Fruit fly (Drosophila melanogaster): ENCODE data around the gene CG6168.

Gene CG6168

dm6 chr3L:11310728-11311127 lies 10.8 kb downstream of the CG6168 start:
- TF ChIP-seq CG17801 (GFP tag; optimal IDR thresholded peaks at IDR 0.05; ENCODE audit: partially characterized antibody) = no peak

- TF ChIP-seq CG17801 (GFP tag; optimal IDR thresholded peaks at IDR 0.05; ENCODE audit: partially characterized antibody) = no peak
These were observed 11.6 kb downstream of the CG6168 start for dm6 chr3L:11309743-11310518.

- TF ChIP-seq CG17801 (GFP tag; optimal IDR thresholded peaks at IDR 0.05; ENCODE audit: partially characterized antibody) = no peak
These were observed 13.0 kb downstream of the CG6168 start for dm6 chr3L:11308498-11308897.

dm6 chr3L:11307032-11307356 lies 14.5 kb downstream of the CG6168 start:
- TF ChIP-seq CG17801 (GFP tag; optimal IDR thresholded peaks at IDR 0.05; ENCODE audit: partially characterized antibody) = no peak

dm6 chr3L:11306145-11307031 lies 15.1 kb downstream of the CG6168 start:
- no peak for TF ChIP-seq CG17801 (GFP tag; optimal IDR thresholded peaks at IDR 0.05; ENCODE audit: partially characterized antibody)

- no peak for TF ChIP-seq CG17801 (GFP tag; optimal IDR thresholded peaks at IDR 0.05; ENCODE audit: partially characterized antibody)
These were observed 16.2 kb downstream of the CG6168 start for dm6 chr3L:11305316-11305715.

- TF ChIP-seq CG17801 (GFP tag; optimal IDR thresholded peaks at IDR 0.05; ENCODE audit: partially characterized antibody) = no peak
These were observed 17.9 kb downstream of the CG6168 start for dm6 chr3L:11303414-11304205.

- TF ChIP-seq CG17801 (GFP tag; optimal IDR thresholded peaks at IDR 0.05; ENCODE audit: partially characterized antibody) = no peak
These were observed 18.6 kb downstream of the CG6168 start for dm6 chr3L:11302906-11303305.

dm6 chr3L:11299216-11299615 lies 22.3 kb downstream of the CG6168 start:
- TF ChIP-seq CG17801 (GFP tag; optimal IDR thresholded peaks at IDR 0.05; ENCODE audit: partially characterized antibody) = no peak

dm6 chr3L:11298371-11299070 lies 23.0 kb downstream of the CG6168 start:
- peak; percentile 40 for TF ChIP-seq CG17801 (GFP tag; optimal IDR thresholded peaks at IDR 0.05; ENCODE audit: partially characterized antibody)

- TF ChIP-seq CG17801 (GFP tag; optimal IDR thresholded peaks at IDR 0.05; ENCODE audit: partially characterized antibody) = no peak
These were observed 23.7 kb downstream of the CG6168 start for dm6 chr3L:11297595-11298370.

- peak; percentile 94 for TF ChIP-seq CG17801 (GFP tag; optimal IDR thresholded peaks at IDR 0.05; ENCODE audit: partially characterized antibody)
These were observed 24.7 kb downstream of the CG6168 start for dm6 chr3L:11296801-11297177.

dm6 chr3L:11296150-11296800 lies 25.2 kb downstream of the CG6168 start:
- TF ChIP-seq CG17801 (GFP tag; optimal IDR thresholded peaks at IDR 0.05; ENCODE audit: partially characterized antibody) = peak; percentile 69

- TF ChIP-seq CG17801 (GFP tag; optimal IDR thresholded peaks at IDR 0.05; ENCODE audit: partially characterized antibody) = no peak
These were observed 25.8 kb downstream of the CG6168 start, which contains the start of gene Dyro for dm6 chr3L:11295777-11296149. Gene Dyro (minus strand): TSS chr3L:11295919.
